Worm (Caenorhabditis elegans) whole organism, L4 larva: Measurements from ENCODE around the gene inft-2.

ENCODE experiments used
- F10B5.3 ChIP-seq: sonication (generic microtip); optimal IDR thresholded peaks from 2 replicates; lab custom pipeline; 2016; ENCODE audit warnings: mild to moderate bottlenecking, missing genetic modification characterization, missing compliant biosample characterization
- F37D6.2 ChIP-seq: sonication (generic microtip); optimal IDR thresholded peaks from 2 replicates; lab custom pipeline; 2016; ENCODE audit warnings: mild to moderate bottlenecking, missing genetic modification characterization, missing compliant biosample characterization
- F49E8.2 ChIP-seq: sonication (generic microtip); optimal IDR thresholded peaks from 2 replicates; lab custom pipeline; 2016; ENCODE audit warnings: missing compliant biosample characterization, mild to moderate bottlenecking, missing genetic modification characterization, borderline replicate concordance
- R02D3.7 ChIP-seq: fragments of 150-350 bp; sonication (generic microtip); optimal IDR thresholded peaks from 3 replicates; lab custom pipeline; 2014; ENCODE audit warnings: missing biosample characterization, missing genetic modification characterization
- Y48G9A.11 ChIP-seq: fragments of 200-800 bp; sonication (Bioruptor generic); IDR thresholded peaks from 2 replicates; pipeline ENCODE4 v1.3.6; 2022; ENCODE audit warnings: missing genetic modification reagents, missing genetic modification characterization, missing compliant biosample characterization
- Y5F2A.4 ChIP-seq: fragments of 200-800 bp; sonication (Bioruptor generic); optimal IDR thresholded peaks from 2 replicates; lab custom pipeline; 2018; ENCODE audit warnings: mild to moderate bottlenecking, missing genetic modification characterization, missing compliant biosample characterization
- aha-1 ChIP-seq: fragments of 150-350 bp; peaks from one replicate; lab custom pipeline; 2014; ENCODE audit warnings: missing biosample characterization, missing genetic modification characterization
- aly-2 ChIP-seq: sonication (generic microtip); optimal IDR thresholded peaks from 2 replicates; lab custom pipeline; 2018; ENCODE audit warnings: missing biosample characterization, missing genetic modification characterization
- arid-1 ChIP-seq: fragments of 200-800 bp; sonication (Bioruptor generic); conservative IDR thresholded peaks from 2 replicates; pipeline ENCODE4 v1.3.6; 2022; ENCODE audit warnings: missing genetic modification reagents, missing genetic modification characterization, missing compliant biosample characterization
- ceh-28 ChIP-seq: fragments of 150-350 bp; optimal IDR thresholded peaks from 2 replicates; lab custom pipeline; 2014; ENCODE audit warnings: missing biosample characterization, missing genetic modification reagents, missing genetic modification characterization
- ceh-32 ChIP-seq: sonication (generic microtip); optimal IDR thresholded peaks from 2 replicates; lab custom pipeline; 2016; ENCODE audit warnings: mild to moderate bottlenecking, missing genetic modification characterization, missing compliant biosample characterization; ENCODE audit not compliant: poor library complexity
- daf-16 ChIP-seq, 3 experiments: sonication (generic microtip); optimal IDR thresholded peaks; 2 replicates each; lab custom pipeline; 2016 to 2017; ENCODE audit warnings: missing genetic modification characterization in 3 of 3, missing genetic modification reagents in 3 of 3, mild to moderate bottlenecking in 2 of 3, missing compliant biosample characterization in 2 of 3, missing biosample characterization in 1 of 3, moderate library complexity in 1 of 3
- daf-19 ChIP-seq: fragments of 200-800 bp; sonication (Bioruptor generic); conservative IDR thresholded peaks from 2 replicates; pipeline ENCODE4 v1.3.6; 2022; ENCODE audit warnings: missing genetic modification characterization, missing compliant biosample characterization
- dmd-8 ChIP-seq: fragments of 200-800 bp; sonication (Bioruptor generic); IDR thresholded peaks from 2 replicates; pipeline ENCODE4 v1.3.6; 2022; ENCODE audit warnings: missing genetic modification characterization, missing compliant biosample characterization
- dmd-9 ChIP-seq: fragments of 200-800 bp; sonication (Bioruptor generic); IDR thresholded peaks from 2 replicates; pipeline ENCODE4 v1.3.6; 2022; ENCODE audit warnings: missing genetic modification reagents, missing genetic modification characterization, missing compliant biosample characterization
- dpl-1 ChIP-seq: fragments of 150-350 bp; optimal IDR thresholded peaks from 2 replicates; lab custom pipeline; 2014; ENCODE audit warnings: missing biosample characterization, missing genetic modification reagents, missing genetic modification characterization
- duxl-1 ChIP-seq: sonication (generic microtip); optimal IDR thresholded peaks from 2 replicates; lab custom pipeline; 2016; ENCODE audit warnings: mild to moderate bottlenecking, missing genetic modification characterization, moderate library complexity, missing compliant biosample characterization; ENCODE audit not compliant: poor library complexity
- egl-43 ChIP-seq: fragments of 200-800 bp; sonication (Bioruptor generic); IDR thresholded peaks from 2 replicates; pipeline ENCODE4 v1.3.6; 2022; ENCODE audit warnings: missing genetic modification reagents, missing genetic modification characterization, missing compliant biosample characterization
- gei-8 ChIP-seq: fragments of 200-800 bp; sonication (Bioruptor generic); optimal IDR thresholded peaks from 2 replicates; lab custom pipeline; 2018; ENCODE audit warnings: mild to moderate bottlenecking, missing genetic modification characterization, missing compliant biosample characterization
- hmg-1.1 ChIP-seq: fragments of 200-800 bp; sonication (Bioruptor generic); IDR thresholded peaks from 2 replicates; pipeline ENCODE4 v1.3.6; 2022; ENCODE audit warnings: missing genetic modification reagents, missing genetic modification characterization, missing compliant biosample characterization
- lin-13 ChIP-seq: fragments of 150-350 bp; optimal IDR thresholded peaks from 2 replicates; lab custom pipeline; 2014; ENCODE audit warnings: missing biosample characterization, missing genetic modification reagents, missing genetic modification characterization
- lin-29 ChIP-seq: fragments of 200-800 bp; sonication (Bioruptor generic); IDR thresholded peaks from 2 replicates; pipeline ENCODE4 v1.3.6; 2022; ENCODE audit warnings: missing genetic modification reagents, missing genetic modification characterization, missing compliant biosample characterization
- lin-38 ChIP-seq: fragments of 200-800 bp; sonication (Bioruptor generic); IDR thresholded peaks from 2 replicates; pipeline ENCODE4 v1.3.6; 2022; ENCODE audit warnings: missing genetic modification reagents, missing genetic modification characterization, missing compliant biosample characterization
- lin-39 ChIP-seq: fragments of 150-350 bp; optimal IDR thresholded peaks from 2 replicates; lab custom pipeline; 2014; ENCODE audit warnings: missing biosample characterization, missing genetic modification reagents, missing genetic modification characterization
- mdl-1 ChIP-seq, 2 experiments: fragments of 150-350 bp in 1 of 2; sonication (generic microtip) in 1 of 2; optimal IDR thresholded peaks; 2 replicates each; lab custom pipeline; 2014 to 2017; ENCODE audit warnings: missing biosample characterization in 2 of 2, missing genetic modification characterization in 2 of 2
- mdt-29 ChIP-seq: fragments of 200-800 bp; sonication (Bioruptor generic); IDR thresholded peaks from 2 replicates; pipeline ENCODE4 v1.3.6; 2022; ENCODE audit warnings: missing genetic modification reagents, missing genetic modification characterization, missing compliant biosample characterization
- mep-1 ChIP-seq: fragments of 150-350 bp; sonication (generic microtip); optimal IDR thresholded peaks from 3 replicates; lab custom pipeline; 2014; ENCODE audit warnings: missing biosample characterization, missing genetic modification characterization
- mes-2 ChIP-seq: sonication (generic microtip); optimal IDR thresholded peaks from 2 replicates; lab custom pipeline; 2016; ENCODE audit warnings: missing genotype, mild to moderate bottlenecking, missing genetic modification characterization, missing compliant biosample characterization; ENCODE audit not compliant: poor library complexity, severe bottlenecking
- mxl-3 ChIP-seq: fragments of 200-800 bp; sonication (Bioruptor generic); optimal IDR thresholded peaks from 2 replicates; lab custom pipeline; 2018; ENCODE audit warnings: mild to moderate bottlenecking, missing genetic modification characterization, missing compliant biosample characterization
- nhr-10 ChIP-seq: fragments of 150-350 bp; optimal IDR thresholded peaks from 2 replicates; lab custom pipeline; 2014; ENCODE audit warnings: missing biosample characterization, missing genetic modification characterization
- nhr-102 ChIP-seq: sonication (generic microtip); optimal IDR thresholded peaks from 2 replicates; lab custom pipeline; 2016; ENCODE audit warnings: mild to moderate bottlenecking, missing genetic modification characterization, moderate library complexity, missing compliant biosample characterization
- nhr-111 ChIP-seq: fragments of 200-800 bp; sonication (Bioruptor generic); optimal IDR thresholded peaks from 2 replicates; lab custom pipeline; 2018; ENCODE audit warnings: mild to moderate bottlenecking, missing genetic modification characterization, missing compliant biosample characterization
- nhr-28 ChIP-seq: fragments of 150-350 bp; optimal IDR thresholded peaks from 2 replicates; lab custom pipeline; 2014; ENCODE audit warnings: missing biosample characterization, missing genetic modification characterization
- nhr-6 ChIP-seq: fragments of 150-350 bp; optimal IDR thresholded peaks from 2 replicates; lab custom pipeline; 2014; ENCODE audit warnings: missing biosample characterization, missing genetic modification characterization
- nhr-77 ChIP-seq: fragments of 150-350 bp; optimal IDR thresholded peaks from 2 replicates; lab custom pipeline; 2014; ENCODE audit warnings: missing biosample characterization, missing genetic modification characterization
- skn-1 ChIP-seq: fragments of 150-350 bp; optimal IDR thresholded peaks from 2 replicates; lab custom pipeline; 2014; ENCODE audit warnings: missing biosample characterization, missing genetic modification characterization
- unc-130 ChIP-seq: sonication (generic microtip); optimal IDR thresholded peaks from 2 replicates; lab custom pipeline; 2016; ENCODE audit warnings: missing genetic modification reagents, missing genetic modification characterization, missing compliant biosample characterization
- unc-62 ChIP-seq, 3 experiments: fragments of 150-350 bp in 1 of 3; sonication (generic microtip); optimal IDR thresholded peaks in 2 of 3; peaks in 1 of 3; 1 replicate in 1 of 3; 2 replicates in 2 of 3; lab custom pipeline; 2014 to 2017; ENCODE audit warnings: missing biosample characterization in 3 of 3, missing genetic modification characterization in 3 of 3, missing genetic modification reagents in 3 of 3, missing genotype in 1 of 3

The inft-2 gene

DNA sequence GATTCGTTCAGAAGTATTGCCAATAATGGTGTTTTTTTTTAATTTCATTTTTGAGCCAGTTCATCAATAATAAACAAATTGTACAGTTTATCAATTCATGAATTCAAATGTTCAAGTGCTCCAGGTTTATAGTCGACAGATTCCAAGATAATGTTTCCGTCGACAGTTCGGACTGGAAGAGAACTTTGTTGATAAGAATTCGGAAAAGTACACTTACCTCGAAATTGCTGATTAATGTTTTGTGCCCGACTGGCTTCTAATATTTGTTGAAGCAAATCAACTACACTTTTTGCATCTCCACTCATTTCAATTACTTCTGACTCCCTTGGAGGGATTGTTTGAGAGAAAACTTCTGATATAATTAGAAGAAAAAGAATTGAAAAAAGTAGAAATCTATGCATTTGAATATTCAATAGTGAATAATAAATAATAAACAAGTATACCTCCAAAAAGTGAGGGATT lies 47.1 kb downstream of the inft-2 start, which contains the start of gene W07G4.8 (continued):
- TF ChIP-seq nhr-77 (tag; lab: Kevin White, UChicago) (peak; percentile 38), Y48G9A.11 (GFP tag; lab: Robert Waterston, UW) (no peak), aha-1 (tag; lab: Kevin White, UChicago) (no peak), unc-62 (GFP tag; optimal IDR thresholded peaks at IDR 0.05 in 1 of 2; lab: Kevin White, UChicago) (peak in 1 of 2 experiments; percentile 71), unc-62 (tag; optimal IDR thresholded peaks at IDR 0.05; lab: Kevin White, UChicago) (no peak), aly-2 (tag; lab: Kevin White, UChicago) (no peak), Y5F2A.4 (GFP tag; lab: Kevin White, UChicago) (no peak), nhr-28 (tag; lab: Kevin White, UChicago) (peak; percentile 79), F37D6.2 (tag; lab: Kevin White, UChicago) (no peak), lin-39 (tag; lab: Kevin White, UChicago) (no peak), lin-29 (GFP tag; lab: Robert Waterston, UW) (no peak), ceh-28 (tag; lab: Kevin White, UChicago) (no peak), F10B5.3 (tag; lab: Kevin White, UChicago) (no peak), egl-43 (GFP tag; lab: Robert Waterston, UW) (no peak), ceh-32 (tag; lab: Kevin White, UChicago) (no peak), nhr-10 (no peak), daf-16 (GFP tag; optimal IDR thresholded peaks at IDR 0.05; lab: Kevin White, UChicago) (no peak), daf-16 (tag; optimal IDR thresholded peaks at IDR 0.05; lab: Kevin White, UChicago) (peak; percentile 85), F49E8.2 (tag; lab: Kevin White, UChicago) (no peak), gei-8 (GFP tag; lab: Kevin White, UChicago) (no peak), mxl-3 (GFP tag; lab: Kevin White, UChicago) (no peak), skn-1 (no peak), mdt-29 (no peak), dmd-8 (no peak), mep-1 (tag; lab: Kevin White, UChicago) (peak; percentile 30), dpl-1 (GFP tag; lab: Kevin White, UChicago) (no peak), hmg-1.1 (GFP tag; lab: Robert Waterston, UW) (no peak), nhr-111 (no peak), dmd-9 (GFP tag; lab: Robert Waterston, UW) (no peak), daf-19 (no peak), R02D3.7 (tag; lab: Kevin White, UChicago) (no peak), nhr-6 (no peak), lin-13 (GFP tag; lab: Kevin White, UChicago) (no peak), lin-38 (no peak), arid-1 (GFP tag; lab: Robert Waterston, UW) (no peak), unc-130 (GFP tag; lab: Kevin White, UChicago) (no peak)
- TF ChIP-seq, all 104 proteins: peak for 11

DNA sequence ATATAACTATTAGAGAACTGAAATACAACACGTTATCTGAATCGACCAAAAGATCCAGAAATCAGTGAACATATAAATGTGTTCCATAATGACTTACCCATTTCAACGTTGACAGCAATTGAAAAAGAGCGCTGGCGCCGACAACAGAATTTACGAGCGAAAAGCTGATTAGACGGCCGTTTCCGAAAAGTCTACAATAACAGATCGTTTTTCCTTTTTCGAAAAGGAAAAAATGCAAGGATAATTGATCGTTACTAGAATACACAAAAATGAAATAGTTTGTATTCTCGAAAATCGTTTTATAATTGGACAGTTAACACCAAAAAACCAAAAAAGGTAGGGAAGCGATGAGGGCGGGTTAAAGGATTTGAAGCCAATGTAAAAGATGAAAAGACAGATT lies 51.5 kb downstream of the inft-2 start, which contains the start of gene srr-1:
Gene srr-1 (minus strand): TSS at position 101 of the 400 bp plus-strand sequence.
- TF ChIP-seq ceh-32 (tag; lab: Kevin White, UChicago) (no peak), nhr-102 (tag; lab: Kevin White, UChicago) (no peak), aly-2 (tag; lab: Kevin White, UChicago) (no peak), mes-2 (no peak), duxl-1 (tag; lab: Kevin White, UChicago) (no peak), mdl-1 (tag; optimal IDR thresholded peaks at IDR 0.05; lab: Kevin White, UChicago) (no peak)
- TF ChIP-seq, all 104 proteins: peak for 0
